Worm (Caenorhabditis elegans): ENCODE results near the gene T23E1.1.

ce11 chrIV:3165365-3165764 is 14.2 kb downstream of the T23E1.1 start:
- no peak for TF ChIP-seq lin-15B (tag; optimal IDR thresholded peaks at IDR 0.05)
- no peak for TF ChIP-seq fkh-10 (GFP tag; optimal IDR thresholded peaks at IDR 0.05)
- no peak for TF ChIP-seq nhr-11 (tag; optimal IDR thresholded peaks at IDR 0.05)
- TF ChIP-seq ceh-28 (tag; optimal IDR thresholded peaks at IDR 0.05), result no peak
- no peak for TF ChIP-seq nhr-237 (tag; optimal IDR thresholded peaks at IDR 0.05)
- no peak for TF ChIP-seq R02D3.7 (tag; optimal IDR thresholded peaks at IDR 0.05)
- TF ChIP-seq pqm-1 (tag; optimal IDR thresholded peaks at IDR 0.05), result no peak
